Worm (Caenorhabditis elegans) whole organism, L4 larva: Measurements from ENCODE around the gene Y62E10A.3.
A peak's percentile ranks its signal among the peaks of the same experiment; 100 is the strongest.

ENCODE experiments used
- F44E2.7 ChIP-seq: fragments of 200-800 bp; sonication (Bioruptor generic); IDR thresholded peaks from 2 replicates; pipeline ENCODE4 v2.1.2; 2022; ENCODE audit warnings: missing genetic modification characterization, missing compliant biosample characterization
- T20F7.1 ChIP-seq: fragments of 200-800 bp; sonication (Bioruptor generic); optimal IDR thresholded peaks from 2 replicates; lab custom pipeline; 2018; ENCODE audit warnings: mild to moderate bottlenecking, missing genetic modification characterization, missing compliant biosample characterization
- T26A8.4 ChIP-seq: fragments of 200-800 bp; sonication (Bioruptor generic); IDR thresholded peaks from 2 replicates; pipeline ENCODE4 v1.3.6; 2022; ENCODE audit warnings: missing genetic modification characterization, missing compliant biosample characterization
- Y48G9A.11 ChIP-seq: fragments of 200-800 bp; sonication (Bioruptor generic); IDR thresholded peaks from 2 replicates; pipeline ENCODE4 v1.3.6; 2022; ENCODE audit warnings: missing genetic modification reagents, missing genetic modification characterization, missing compliant biosample characterization
- Y5F2A.4 ChIP-seq: fragments of 200-800 bp; sonication (Bioruptor generic); optimal IDR thresholded peaks from 2 replicates; lab custom pipeline; 2018; ENCODE audit warnings: mild to moderate bottlenecking, missing genetic modification characterization, missing compliant biosample characterization
- Y75B8A.6 ChIP-seq: fragments of 200-800 bp; sonication (Bioruptor generic); IDR thresholded peaks from 2 replicates; pipeline ENCODE4 v1.3.6; 2022; ENCODE audit warnings: missing genetic modification reagents, missing genetic modification characterization, missing compliant biosample characterization
- aly-2 ChIP-seq: sonication (generic microtip); optimal IDR thresholded peaks from 2 replicates; lab custom pipeline; 2018; ENCODE audit warnings: missing biosample characterization, missing genetic modification characterization
- ama-1 ChIP-seq: fragments of 150-350 bp; optimal IDR thresholded peaks from 2 replicates; lab custom pipeline; 2014; ENCODE audit warnings: inconsistent platforms, mixed read lengths
- ceh-20 ChIP-seq: fragments of 200-800 bp; sonication (Bioruptor generic); IDR thresholded peaks from 2 replicates; pipeline ENCODE4 v1.3.6; 2022; ENCODE audit warnings: missing genetic modification reagents, missing genetic modification characterization, missing compliant biosample characterization
- ceh-32 ChIP-seq: sonication (generic microtip); optimal IDR thresholded peaks from 2 replicates; lab custom pipeline; 2016; ENCODE audit warnings: mild to moderate bottlenecking, missing genetic modification characterization, missing compliant biosample characterization; ENCODE audit not compliant: poor library complexity
- ceh-44 ChIP-seq: fragments of 200-800 bp; sonication (Bioruptor generic); IDR thresholded peaks from 2 replicates; pipeline ENCODE4 v1.3.6; 2022; ENCODE audit warnings: missing genetic modification reagents, missing genetic modification characterization, missing compliant biosample characterization
- cey-2 ChIP-seq: sonication (generic microtip); optimal IDR thresholded peaks from 3 replicates; lab custom pipeline; 2017; ENCODE audit warnings: missing genetic modification characterization, mild to moderate bottlenecking, missing compliant biosample characterization, antibody characterized with exemption, borderline replicate concordance; ENCODE audit not compliant: insufficient read depth
- ctbp-1 ChIP-seq: fragments of 200-800 bp; sonication (Bioruptor generic); IDR thresholded peaks from 2 replicates; pipeline ENCODE4 v1.3.6; 2022; ENCODE audit warnings: missing genetic modification reagents, missing genetic modification characterization, missing compliant biosample characterization
- daf-12 ChIP-seq: fragments of 150-350 bp; optimal IDR thresholded peaks from 2 replicates; lab custom pipeline; 2014; ENCODE audit warnings: missing biosample characterization, missing genetic modification reagents, missing genetic modification characterization
- daf-16 ChIP-seq, 3 experiments: sonication (generic microtip); optimal IDR thresholded peaks; 2 replicates each; lab custom pipeline; 2016 to 2017; ENCODE audit warnings: missing genetic modification characterization in 3 of 3, missing genetic modification reagents in 3 of 3, mild to moderate bottlenecking in 2 of 3, missing compliant biosample characterization in 2 of 3, missing biosample characterization in 1 of 3, moderate library complexity in 1 of 3
- dmd-6 ChIP-seq: fragments of 200-800 bp; sonication (Bioruptor generic); IDR thresholded peaks from 2 replicates; pipeline ENCODE4 v1.3.6; 2022; ENCODE audit warnings: missing genetic modification reagents, missing genetic modification characterization, missing compliant biosample characterization
- dve-1 ChIP-seq: sonication (generic microtip); optimal IDR thresholded peaks from 2 replicates; lab custom pipeline; 2017; ENCODE audit warnings: antibody characterized with exemption, mild to moderate bottlenecking, missing genetic modification characterization, missing compliant biosample characterization; ENCODE audit not compliant: insufficient read depth
- gei-8 ChIP-seq: fragments of 200-800 bp; sonication (Bioruptor generic); optimal IDR thresholded peaks from 2 replicates; lab custom pipeline; 2018; ENCODE audit warnings: mild to moderate bottlenecking, missing genetic modification characterization, missing compliant biosample characterization
- hlh-11 ChIP-seq: fragments of 200-800 bp; sonication (Bioruptor generic); optimal IDR thresholded peaks from 2 replicates; lab custom pipeline; 2018; ENCODE audit warnings: mild to moderate bottlenecking, missing genetic modification characterization, missing compliant biosample characterization
- hlh-30 ChIP-seq: sonication (generic microtip); optimal IDR thresholded peaks from 2 replicates; lab custom pipeline; 2017; ENCODE audit warnings: antibody characterized with exemption, mild to moderate bottlenecking, missing genetic modification characterization, missing compliant biosample characterization; ENCODE audit not compliant: insufficient read depth
- hmg-1.1 ChIP-seq: fragments of 200-800 bp; sonication (Bioruptor generic); IDR thresholded peaks from 2 replicates; pipeline ENCODE4 v1.3.6; 2022; ENCODE audit warnings: missing genetic modification reagents, missing genetic modification characterization, missing compliant biosample characterization
- jun-1 ChIP-seq: fragments of 150-350 bp; optimal IDR thresholded peaks from 2 replicates; lab custom pipeline; 2014; ENCODE audit warnings: missing biosample characterization, missing genetic modification reagents, missing genetic modification characterization
- lin-1 ChIP-seq: fragments of 200-800 bp; sonication (Bioruptor generic); IDR thresholded peaks from 2 replicates; pipeline ENCODE4 v1.3.6; 2022; ENCODE audit warnings: missing genetic modification reagents, missing genetic modification characterization, missing compliant biosample characterization
- lin-15B ChIP-seq: fragments of 150-350 bp; sonication (generic microtip); optimal IDR thresholded peaks from 3 replicates; lab custom pipeline; 2014; ENCODE audit warnings: missing biosample characterization, missing genetic modification characterization
- lin-29 ChIP-seq: fragments of 200-800 bp; sonication (Bioruptor generic); IDR thresholded peaks from 2 replicates; pipeline ENCODE4 v1.3.6; 2022; ENCODE audit warnings: missing genetic modification reagents, missing genetic modification characterization, missing compliant biosample characterization
- madf-5 ChIP-seq, 2 experiments: fragments of 200-800 bp; sonication (Bioruptor generic); IDR thresholded peaks; 2 replicates each; pipeline ENCODE4 v1.3.6; 2022; ENCODE audit warnings: missing compliant biosample characterization in 2 of 2, missing genetic modification characterization in 2 of 2
- mdl-1 ChIP-seq, 2 experiments: fragments of 150-350 bp in 1 of 2; sonication (generic microtip) in 1 of 2; optimal IDR thresholded peaks; 2 replicates each; lab custom pipeline; 2014 to 2017; ENCODE audit warnings: missing biosample characterization in 2 of 2, missing genetic modification characterization in 2 of 2
- mdt-29 ChIP-seq: fragments of 200-800 bp; sonication (Bioruptor generic); IDR thresholded peaks from 2 replicates; pipeline ENCODE4 v1.3.6; 2022; ENCODE audit warnings: missing genetic modification reagents, missing genetic modification characterization, missing compliant biosample characterization
- mep-1 ChIP-seq: fragments of 150-350 bp; sonication (generic microtip); optimal IDR thresholded peaks from 3 replicates; lab custom pipeline; 2014; ENCODE audit warnings: missing biosample characterization, missing genetic modification characterization
- mes-2 ChIP-seq: sonication (generic microtip); optimal IDR thresholded peaks from 2 replicates; lab custom pipeline; 2016; ENCODE audit warnings: missing genotype, mild to moderate bottlenecking, missing genetic modification characterization, missing compliant biosample characterization; ENCODE audit not compliant: poor library complexity, severe bottlenecking
- mxl-3 ChIP-seq: fragments of 200-800 bp; sonication (Bioruptor generic); optimal IDR thresholded peaks from 2 replicates; lab custom pipeline; 2018; ENCODE audit warnings: mild to moderate bottlenecking, missing genetic modification characterization, missing compliant biosample characterization
- nhr-111 ChIP-seq: fragments of 200-800 bp; sonication (Bioruptor generic); optimal IDR thresholded peaks from 2 replicates; lab custom pipeline; 2018; ENCODE audit warnings: mild to moderate bottlenecking, missing genetic modification characterization, missing compliant biosample characterization
- nhr-25 ChIP-seq: sonication (generic microtip); optimal IDR thresholded peaks from 2 replicates; lab custom pipeline; 2017; ENCODE audit warnings: missing genetic modification characterization, mild to moderate bottlenecking, missing compliant biosample characterization, antibody characterized with exemption, moderate library complexity, borderline replicate concordance; ENCODE audit not compliant: insufficient read depth
- nhr-28 ChIP-seq: fragments of 150-350 bp; optimal IDR thresholded peaks from 2 replicates; lab custom pipeline; 2014; ENCODE audit warnings: missing biosample characterization, missing genetic modification characterization
- nhr-48 ChIP-seq: sonication (generic microtip); optimal IDR thresholded peaks from 2 replicates; lab custom pipeline; 2016; ENCODE audit warnings: mild to moderate bottlenecking, missing genetic modification characterization, missing compliant biosample characterization
- nhr-77 ChIP-seq: fragments of 150-350 bp; optimal IDR thresholded peaks from 2 replicates; lab custom pipeline; 2014; ENCODE audit warnings: missing biosample characterization, missing genetic modification characterization
- pqm-1 ChIP-seq: sonication (generic microtip); optimal IDR thresholded peaks from 2 replicates; lab custom pipeline; 2017; ENCODE audit warnings: missing biosample characterization, missing genetic modification characterization
- set-16 ChIP-seq: fragments of 200-800 bp; sonication (Bioruptor generic); IDR thresholded peaks from 2 replicates; pipeline ENCODE4 v1.3.6; 2022; ENCODE audit warnings: missing genetic modification reagents, missing genetic modification characterization, missing compliant biosample characterization
- spr-3 ChIP-seq: fragments of 200-800 bp; sonication (Bioruptor generic); optimal IDR thresholded peaks from 2 replicates; lab custom pipeline; 2018; ENCODE audit warnings: mild to moderate bottlenecking, missing genetic modification characterization, missing compliant biosample characterization
- unc-62 ChIP-seq, 3 experiments: fragments of 150-350 bp in 1 of 3; sonication (generic microtip); optimal IDR thresholded peaks in 2 of 3; peaks in 1 of 3; 1 replicate in 1 of 3; 2 replicates in 2 of 3; lab custom pipeline; 2014 to 2017; ENCODE audit warnings: missing biosample characterization in 3 of 3, missing genetic modification characterization in 3 of 3, missing genetic modification reagents in 3 of 3, missing genotype in 1 of 3
- zip-2 ChIP-seq: fragments of 150-350 bp; optimal IDR thresholded peaks from 2 replicates; lab custom pipeline; 2014; ENCODE audit warnings: missing biosample characterization, missing genetic modification characterization

The Y62E10A.3 gene

ce11 chrIV:13331285-13331684 is 28.8 kb downstream of the Y62E10A.3 start, which contains the start of gene pqn-74:
Gene pqn-74, minus strand, starts transcription at chrIV:13331406.
- TF ChIP-seq set-16 (GFP tag; lab: Robert Waterston, UW) (peak; percentile 85), nhr-48 (tag; lab: Kevin White, UChicago) (no peak)

ce11 chrIV:13330547-13330946 is 29.5 kb downstream of the Y62E10A.3 start:
- TF ChIP-seq T26A8.4 (GFP tag; lab: Robert Waterston, UW) (no peak), hmg-1.1 (0 out of 2 replicates have a peak, but pooled peaks have one; percentile 18), set-16 (GFP tag; lab: Robert Waterston, UW) (peak; percentile 57), lin-29 (GFP tag; lab: Robert Waterston, UW) (no peak), mes-2 (tag; lab: Kevin White, UChicago) (no peak), mxl-3 (GFP tag; lab: Kevin White, UChicago) (peak; percentile 12), T20F7.1 (GFP tag; lab: Kevin White, UChicago) (no peak), gei-8 (no peak), spr-3 (GFP tag; lab: Kevin White, UChicago) (no peak)

ce11 chrIV:13328059-13328458 is 32.0 kb downstream of the Y62E10A.3 start, which contains the start of gene far-6:
Gene far-6, plus strand, starts transcription at chrIV:13328359.
- TF ChIP-seq unc-62 (GFP tag; optimal IDR thresholded peaks at IDR 0.05 in 1 of 2; lab: Kevin White, UChicago) (no peak), unc-62 (tag; optimal IDR thresholded peaks at IDR 0.05; lab: Kevin White, UChicago) (no peak), zip-2 (tag; lab: Kevin White, UChicago) (no peak), madf-5 (GFP tag; IDR thresholded peaks at IDR 0.05; lab: Robert Waterston, UW) (no peak), mdt-29 (GFP tag; lab: Robert Waterston, UW) (no peak), ctbp-1 (GFP tag; lab: Robert Waterston, UW) (no peak), mep-1 (tag; lab: Kevin White, UChicago) (no peak), F44E2.7 (GFP tag; lab: Robert Waterston, UW) (no peak), Y75B8A.6 (GFP tag; lab: Robert Waterston, UW) (no peak), T26A8.4 (GFP tag; lab: Robert Waterston, UW) (no peak), mdl-1 (tag; optimal IDR thresholded peaks at IDR 0.05; lab: Kevin White, UChicago) (no peak), nhr-25 (tag; lab: Kevin White, UChicago) (no peak), T20F7.1 (GFP tag; lab: Kevin White, UChicago) (no peak), Y5F2A.4 (no peak), jun-1 (tag; lab: Kevin White, UChicago) (no peak), nhr-111 (GFP tag; lab: Kevin White, UChicago) (no peak), cey-2 (tag; lab: Kevin White, UChicago) (no peak), ceh-44 (no peak)

- TF ChIP-seq lin-1 (GFP tag; lab: Robert Waterston, UW): peak; percentile 60; the same call in 1 of the 2 replicates
- no peak for TF ChIP-seq lin-29 (GFP tag; lab: Robert Waterston, UW)
- no peak for TF ChIP-seq daf-16 (GFP tag; optimal IDR thresholded peaks at IDR 0.05; lab: Kevin White, UChicago)
- peak; percentile 72 for TF ChIP-seq daf-16 (tag; optimal IDR thresholded peaks at IDR 0.05; lab: Kevin White, UChicago)
- peak; percentile 35 for TF ChIP-seq T20F7.1 (GFP tag; lab: Kevin White, UChicago)
- peak; percentile 61 for TF ChIP-seq hlh-11
- TF ChIP-seq Y48G9A.11 (GFP tag; lab: Robert Waterston, UW): no peak
- peak; percentile 26 for TF ChIP-seq hlh-30 (tag; lab: Kevin White, UChicago)
- TF ChIP-seq nhr-77 (tag; lab: Kevin White, UChicago): peak; percentile 91
- TF ChIP-seq unc-62 (GFP tag; optimal IDR thresholded peaks at IDR 0.05 in 1 of 2; lab: Kevin White, UChicago): peak in 1 of 2 experiments; percentile 56
- no peak for TF ChIP-seq unc-62 (tag; optimal IDR thresholded peaks at IDR 0.05; lab: Kevin White, UChicago)
- TF ChIP-seq ceh-32: no peak
- TF ChIP-seq dve-1 (tag; lab: Kevin White, UChicago): peak; percentile 94
- peak; percentile 97 for TF ChIP-seq dmd-6 (GFP tag; lab: Robert Waterston, UW)
- no peak for TF ChIP-seq lin-15B (tag; lab: Kevin White, UChicago)
- peak; percentile 70 for TF ChIP-seq ceh-20 (GFP tag; lab: Robert Waterston, UW)
- TF ChIP-seq nhr-111 (GFP tag; lab: Kevin White, UChicago): no peak
- TF ChIP-seq aly-2 (tag; lab: Kevin White, UChicago): no peak
- TF ChIP-seq daf-12 (tag; lab: Kevin White, UChicago): no peak
- no peak for TF ChIP-seq set-16 (GFP tag; lab: Robert Waterston, UW)
- no peak for TF ChIP-seq ceh-44
- peak; percentile 89 for TF ChIP-seq nhr-28 (tag; lab: Kevin White, UChicago)
- peak; percentile 67 for TF ChIP-seq nhr-48 (tag; lab: Kevin White, UChicago)
- no peak for TF ChIP-seq ama-1 (lab: Kevin White, UChicago)
- TF ChIP-seq pqm-1 (tag; lab: Kevin White, UChicago): peak; percentile 96
These were observed 33.0 kb downstream of the Y62E10A.3 start for ce11 chrIV:13327064-13327463.
